Fruit fly (Drosophila melanogaster) whole organism, embryonic: Measurements from ENCODE around the gene gammaCOP.

Source experiments
- Aef1 ChIP-seq: fragments of 200-800 bp; sonication (Bioruptor generic); IDR thresholded peaks from 3 replicates; pipeline ENCODE4 v1.3.6; 2022; ENCODE audit warnings: missing biosample characterization, missing genetic modification characterization
- Antp ChIP-seq: fragments of 200-800 bp; sonication (Bioruptor generic); optimal IDR thresholded peaks from 3 replicates; lab custom pipeline; 2016; ENCODE audit warnings: missing biosample characterization, missing genetic modification characterization
- Atf6 ChIP-seq: fragments of 200-800 bp; sonication (Bioruptor generic); IDR thresholded peaks from 2 replicates; pipeline ENCODE4 v1.3.6; 2022; ENCODE audit warnings: missing biosample characterization, missing genetic modification characterization
- CG10431 ChIP-seq: fragments of 200-800 bp; sonication (Bioruptor generic); optimal IDR thresholded peaks from 3 replicates; lab custom pipeline; 2018; ENCODE audit warnings: missing biosample characterization, mild to moderate bottlenecking, missing genetic modification characterization
- CG10565 ChIP-seq: fragments of 200-800 bp; sonication (Bioruptor generic); optimal IDR thresholded peaks from 3 replicates; lab custom pipeline; 2016; ENCODE audit warnings: missing biosample characterization, mild to moderate bottlenecking, missing genetic modification characterization
- CG11456 ChIP-seq: fragments of 200-800 bp; sonication (Bioruptor generic); IDR thresholded peaks from 3 replicates; pipeline ENCODE4 v1.3.6; 2022; ENCODE audit warnings: missing biosample characterization, missing genetic modification characterization
- CG11560 ChIP-seq: fragments of 200-800 bp; sonication (Bioruptor generic); IDR thresholded peaks from 3 replicates; pipeline ENCODE4 v1.3.6; 2022; ENCODE audit warnings: missing biosample characterization, missing genetic modification characterization
- CG11723 ChIP-seq: fragments of 200-800 bp; sonication (Bioruptor generic); optimal IDR thresholded peaks from 2 replicates; lab custom pipeline; 2017; ENCODE audit warnings: missing biosample characterization, mild to moderate bottlenecking, missing genetic modification characterization
- CG14860 ChIP-seq: fragments of 200-800 bp; sonication (Bioruptor generic); IDR thresholded peaks from 3 replicates; pipeline ENCODE4 v1.3.6; 2022; ENCODE audit warnings: missing biosample characterization, missing genetic modification characterization; ENCODE audit not compliant: partially characterized antibody
- CG15011 ChIP-seq: fragments of 200-800 bp; sonication (Bioruptor generic); optimal IDR thresholded peaks from 3 replicates; lab custom pipeline; 2018; ENCODE audit warnings: missing biosample characterization, mild to moderate bottlenecking, missing genetic modification characterization
- CG1529 ChIP-seq: fragments of 200-800 bp; sonication (Bioruptor generic); optimal IDR thresholded peaks from 3 replicates; lab custom pipeline; 2018; ENCODE audit warnings: missing biosample characterization, missing genetic modification characterization
- CG15479 ChIP-seq: fragments of 200-800 bp; sonication (Bioruptor generic); optimal IDR thresholded peaks from 3 replicates; lab custom pipeline; 2019; ENCODE audit warnings: missing biosample characterization, mild to moderate bottlenecking, missing genetic modification characterization, moderate library complexity
- CG1792 ChIP-seq: fragments of 200-800 bp; sonication (Bioruptor generic); optimal IDR thresholded peaks from 2 replicates; lab custom pipeline; 2016; ENCODE audit warnings: missing biosample characterization, missing genetic modification characterization
- CG2129 ChIP-seq: fragments of 200-800 bp; sonication (Bioruptor generic); IDR thresholded peaks from 2 replicates; pipeline ENCODE4 v1.3.6; 2022; ENCODE audit warnings: missing biosample characterization, missing genetic modification characterization; ENCODE audit not compliant: partially characterized antibody
- CG31224 ChIP-seq: fragments of 200-800 bp; sonication (Bioruptor generic); IDR thresholded peaks from 2 replicates; pipeline ENCODE4 v1.3.6; 2022; ENCODE audit warnings: missing biosample characterization, missing genetic modification characterization
- CG31388 ChIP-seq: fragments of 200-800 bp; sonication (Bioruptor generic); optimal IDR thresholded peaks from 2 replicates; lab custom pipeline; 2016; ENCODE audit warnings: missing biosample characterization, missing genetic modification characterization
- CG3163 ChIP-seq: fragments of 200-800 bp; sonication (Bioruptor generic); optimal IDR thresholded peaks from 3 replicates; lab custom pipeline; 2016; ENCODE audit warnings: missing biosample characterization, missing genetic modification characterization
- CG33213 ChIP-seq: fragments of 200-800 bp; sonication (Bioruptor generic); optimal IDR thresholded peaks from 3 replicates; lab custom pipeline; 2016; ENCODE audit warnings: missing biosample characterization, missing genetic modification characterization
- CG34224 ChIP-seq: fragments of 200-800 bp; sonication (Bioruptor generic); IDR thresholded peaks from 3 replicates; pipeline ENCODE4 v1.3.6; 2022; ENCODE audit warnings: missing biosample characterization, missing genetic modification characterization; ENCODE audit not compliant: partially characterized antibody
- CG4360 ChIP-seq: fragments of 200-800 bp; sonication (Bioruptor generic); IDR thresholded peaks from 2 replicates; pipeline ENCODE4 v1.3.6; 2022; ENCODE audit warnings: missing biosample characterization, missing genetic modification characterization
- CG6175 ChIP-seq: fragments of 200-800 bp; sonication (Bioruptor generic); IDR thresholded peaks from 3 replicates; pipeline ENCODE4 v1.3.6; 2022; ENCODE audit warnings: missing biosample characterization, missing genetic modification characterization
- CG7786 ChIP-seq: fragments of 200-800 bp; sonication (Bioruptor generic); optimal IDR thresholded peaks from 2 replicates; lab custom pipeline; 2016; ENCODE audit warnings: missing biosample characterization, missing genetic modification characterization
- CG8281 ChIP-seq: fragments of 200-800 bp; sonication (Bioruptor generic); optimal IDR thresholded peaks from 2 replicates; lab custom pipeline; 2018; ENCODE audit warnings: missing biosample characterization, mild to moderate bottlenecking, missing genetic modification characterization, moderate library complexity
- CG8388 ChIP-seq: fragments of 200-800 bp; sonication (Bioruptor generic); optimal IDR thresholded peaks from 2 replicates; lab custom pipeline; 2019; ENCODE audit warnings: missing biosample characterization, mild to moderate bottlenecking, missing genetic modification characterization, moderate library complexity
- CG9437 ChIP-seq: fragments of 200-800 bp; sonication (Bioruptor generic); optimal IDR thresholded peaks from 2 replicates; lab custom pipeline; 2018; ENCODE audit warnings: missing biosample characterization, mild to moderate bottlenecking, missing genetic modification characterization
- CHES-1-like ChIP-seq: fragments of 200-800 bp; sonication (Bioruptor generic); optimal IDR thresholded peaks from 2 replicates; lab custom pipeline; 2016; ENCODE audit warnings: missing biosample characterization, missing genetic modification characterization
- CkIIα-i1 ChIP-seq: fragments of 200-800 bp; sonication (Bioruptor generic); IDR thresholded peaks from 2 replicates; pipeline ENCODE4 v1.3.6; 2022; ENCODE audit warnings: missing biosample characterization, missing genetic modification characterization
- HmgD ChIP-seq: fragments of 200-800 bp; sonication (Bioruptor generic); optimal IDR thresholded peaks from 3 replicates; lab custom pipeline; 2016; ENCODE audit warnings: missing biosample characterization, missing genetic modification characterization
- Lhr ChIP-seq: fragments of 200-800 bp; sonication (Bioruptor generic); optimal IDR thresholded peaks from 3 replicates; lab custom pipeline; 2017; ENCODE audit warnings: mild to moderate bottlenecking, missing biosample characterization, missing genetic modification reagents, missing genetic modification characterization
- Oaz ChIP-seq: fragments of 200-800 bp; sonication (Bioruptor generic); IDR thresholded peaks from 2 replicates; pipeline ENCODE4 v1.3.6; 2022; ENCODE audit warnings: missing biosample characterization, missing genetic modification characterization
- Pdp1 ChIP-seq, 2 experiments: fragments of 200-800 bp; sonication (Bioruptor generic); optimal IDR thresholded peaks; 3 replicates each; lab custom pipeline; 2016; ENCODE audit warnings: missing biosample characterization in 2 of 2, missing genetic modification characterization in 2 of 2, mild to moderate bottlenecking in 1 of 2, moderate library complexity in 1 of 2
- Trl ChIP-seq, 3 experiments: fragments of >200 bp in 2 of 3; fragments of 200-800 bp in 1 of 3; sonication (Bioruptor generic) in 1 of 3; optimal IDR thresholded peaks; 2 replicates in 1 of 3; 3 replicates in 2 of 3; lab custom pipeline; 2016 to 2017; ENCODE audit warnings: missing biosample characterization in 1 of 3, missing genetic modification characterization in 1 of 3
- ara ChIP-seq: fragments of 200-800 bp; sonication (Bioruptor generic); IDR thresholded peaks from 2 replicates; pipeline ENCODE4 v1.3.6; 2022; ENCODE audit warnings: missing biosample characterization, missing genetic modification characterization
- az2 ChIP-seq: fragments of 200-800 bp; sonication (Bioruptor generic); optimal IDR thresholded peaks from 3 replicates; lab custom pipeline; 2016; ENCODE audit warnings: missing biosample characterization, missing genetic modification characterization
- bowl ChIP-seq: fragments of 200-800 bp; sonication (Bioruptor generic); IDR thresholded peaks from 2 replicates; pipeline ENCODE4 v1.3.6; 2022; ENCODE audit warnings: missing biosample characterization, missing genetic modification characterization
- chif ChIP-seq, 2 experiments: fragments of 200-800 bp; sonication (Bioruptor generic); optimal IDR thresholded peaks; 3 replicates each; lab custom pipeline; 2016; ENCODE audit warnings: missing biosample characterization in 2 of 2, missing genetic modification characterization in 2 of 2
- dysf ChIP-seq: fragments of 200-800 bp; sonication (Bioruptor generic); IDR thresholded peaks from 3 replicates; pipeline ENCODE4 v1.3.6; 2022; ENCODE audit warnings: missing biosample characterization, missing genetic modification characterization
- fd3F ChIP-seq: fragments of 200-800 bp; sonication (Bioruptor generic); optimal IDR thresholded peaks from 2 replicates; lab custom pipeline; 2018; ENCODE audit warnings: missing biosample characterization, mild to moderate bottlenecking, missing genetic modification characterization, moderate library complexity
- ftz-f1 ChIP-seq: fragments of 200-800 bp; sonication (Bioruptor generic); optimal IDR thresholded peaks from 2 replicates; lab custom pipeline; 2016; ENCODE audit warnings: missing biosample characterization, missing genetic modification characterization
- kni ChIP-seq: fragments of 200-800 bp; sonication (Bioruptor generic); optimal IDR thresholded peaks from 3 replicates; lab custom pipeline; 2017; ENCODE audit warnings: mild to moderate bottlenecking, missing biosample characterization, missing genetic modification reagents, missing genetic modification characterization
- lola ChIP-seq, 3 experiments: fragments of >200 bp in 2 of 3; fragments of 200-800 bp in 1 of 3; sonication (Bioruptor generic) in 1 of 3; optimal IDR thresholded peaks; 2 replicates each; lab custom pipeline; 2017 to 2019; ENCODE audit warnings: missing biosample characterization in 3 of 3, missing genetic modification characterization in 3 of 3, mild to moderate bottlenecking in 1 of 3, moderate library complexity in 1 of 3
- nom ChIP-seq: fragments of 200-800 bp; sonication (Bioruptor generic); optimal IDR thresholded peaks from 2 replicates; lab custom pipeline; 2017; ENCODE audit warnings: missing biosample characterization, missing genetic modification characterization, mild to moderate bottlenecking, moderate library complexity, missing genetic modification reagents
- odd ChIP-seq: fragments of 200-800 bp; sonication (Bioruptor generic); optimal IDR thresholded peaks from 2 replicates; lab custom pipeline; 2017; ENCODE audit warnings: missing biosample characterization, mild to moderate bottlenecking, missing genetic modification characterization
- onecut ChIP-seq: fragments of 200-800 bp; sonication (Bioruptor generic); IDR thresholded peaks from 2 replicates; pipeline ENCODE4 v1.3.6; 2022; ENCODE audit warnings: missing biosample characterization, missing genetic modification characterization
- otp ChIP-seq: fragments of 200-800 bp; sonication (Bioruptor generic); IDR thresholded peaks from 3 replicates; pipeline ENCODE4, ENCODE4 v1.3.6; 2022; ENCODE audit warnings: missing biosample characterization, missing genetic modification characterization
- p53 ChIP-seq: fragments of 200-800 bp; sonication (Bioruptor generic); optimal IDR thresholded peaks from 2 replicates; lab custom pipeline; 2016; ENCODE audit warnings: missing biosample characterization, missing genetic modification characterization
- ro ChIP-seq: fragments of 200-800 bp; sonication (Bioruptor generic); IDR thresholded peaks from 2 replicates; pipeline ENCODE4 v1.3.6; 2022; ENCODE audit warnings: missing biosample characterization, missing genetic modification characterization
- row ChIP-seq: fragments of 200-800 bp; sonication (Bioruptor generic); IDR thresholded peaks from 3 replicates; pipeline ENCODE4 v1.3.6; 2022; ENCODE audit warnings: missing biosample characterization, missing genetic modification characterization
- sd ChIP-seq: fragments of 200-800 bp; sonication (Bioruptor generic); optimal IDR thresholded peaks from 3 replicates; lab custom pipeline; 2018; ENCODE audit warnings: missing biosample characterization, mild to moderate bottlenecking, missing genetic modification characterization, moderate library complexity
- shn ChIP-seq: fragments of 200-800 bp; sonication (Bioruptor generic); optimal IDR thresholded peaks from 3 replicates; lab custom pipeline; 2016; ENCODE audit warnings: missing biosample characterization, missing genetic modification characterization
- tap ChIP-seq: fragments of 200-800 bp; optimal IDR thresholded peaks from 3 replicates; lab custom pipeline; 2019; ENCODE audit warnings: missing biosample characterization, mild to moderate bottlenecking, missing genetic modification characterization, moderate library complexity
- unpg ChIP-seq: fragments of 200-800 bp; sonication (Bioruptor generic); optimal IDR thresholded peaks from 3 replicates; lab custom pipeline; 2018; ENCODE audit warnings: missing biosample characterization, mild to moderate bottlenecking, missing genetic modification characterization, moderate library complexity

gammaCOP gene

dm6 chr3R:31603655-31604054 lies 31.7 kb downstream of the gammaCOP start (continued):
- TF ChIP-seq CG10565 (GFP tag; lab: Kevin White, UChicago) (no peak), CG2129 (no peak), az2 (GFP tag; lab: Kevin White, UChicago) (no peak), CG11456 (GFP tag; lab: Robert Waterston, UW) (no peak), otp (GFP tag; lab: Robert Waterston, UW) (no peak), shn (GFP tag; lab: Kevin White, UChicago) (no peak), CG9437 (GFP tag; lab: Kevin White, UChicago) (no peak), CG7786 (GFP tag; lab: Kevin White, UChicago) (no peak), lola (GFP tag; optimal IDR thresholded peaks at IDR 0.05; lab: Kevin White, UChicago) (no peak), Aef1 (GFP tag; lab: Robert Waterston, UW) (no peak), ara (no peak), tap (tag; lab: Kevin White, UChicago) (no peak), CG15011 (GFP tag; lab: Kevin White, UChicago) (no peak), CG14860 (GFP tag; lab: Robert Waterston, UW) (no peak), dysf (GFP tag; lab: Robert Waterston, UW) (no peak), CG1529 (GFP tag; lab: Kevin White, UChicago) (no peak), bowl (no peak), nom (GFP tag; lab: Kevin White, UChicago) (no peak), sd (no peak), CG1792 (GFP tag; lab: Kevin White, UChicago) (peak; percentile 57), CG15479 (GFP tag; lab: Kevin White, UChicago) (no peak), CG3163 (no peak), fd3F (GFP tag; lab: Kevin White, UChicago) (no peak), Oaz (GFP tag; lab: Robert Waterston, UW) (no peak), ro (GFP tag; lab: Robert Waterston, UW) (no peak), chif (GFP tag; optimal IDR thresholded peaks at IDR 0.05; lab: Kevin White, UChicago) (no peak), Lhr (GFP tag; lab: Kevin White, UChicago) (no peak), CG33213 (GFP tag; lab: Kevin White, UChicago) (peak; percentile 10), CHES-1-like (GFP tag; lab: Kevin White, UChicago) (no peak), unpg (no peak), CG34224 (GFP tag; lab: Robert Waterston, UW) (no peak), HmgD (GFP tag; lab: Kevin White, UChicago) (no peak), onecut (GFP tag; lab: Robert Waterston, UW) (no peak), Pdp1 (GFP tag; optimal IDR thresholded peaks at IDR 0.05; lab: Kevin White, UChicago) (peak in 1 of 2 experiments; percentile 2), CG8281 (no peak), CG8388 (GFP tag; lab: Kevin White, UChicago) (no peak), odd (GFP tag; lab: Kevin White, UChicago) (peak; percentile 36), ftz-f1 (GFP tag; lab: Kevin White, UChicago) (no peak), CG11723 (GFP tag; lab: Kevin White, UChicago) (no peak), CG4360 (GFP tag; lab: Robert Waterston, UW) (no peak), kni (peak; percentile 21), CG11560 (tag; lab: Robert Waterston, UW) (no peak), row (GFP tag; lab: Robert Waterston, UW) (no peak), CG10431 (GFP tag; lab: Kevin White, UChicago) (no peak), CG31388 (GFP tag; lab: Kevin White, UChicago) (no peak), Antp (GFP tag; lab: Kevin White, UChicago) (no peak), CG31224 (no peak), CkIIα-i1 (GFP tag; lab: Robert Waterston, UW) (no peak), Trl (optimal IDR thresholded peaks at IDR 0.05; lab: Kevin White, UChicago) (no peak), Trl (GFP tag; optimal IDR thresholded peaks at IDR 0.05; lab: Kevin White, UChicago) (no peak), p53 (no peak), Atf6 (GFP tag; lab: Robert Waterston, UW) (no peak), CG6175 (no peak)
